Worm (Caenorhabditis elegans) whole organism, L4/young adult: ENCODE data around the gene ZC302.3.

Source experiments
- W03F9.2 ChIP-seq: fragments of 150-350 bp; optimal IDR thresholded peaks from 2 replicates; lab custom pipeline; 2014; ENCODE audit warnings: missing biosample characterization, missing genetic modification characterization
- dao-5 ChIP-seq: sonication (generic microtip); optimal IDR thresholded peaks from 2 replicates; lab custom pipeline; 2016; ENCODE audit warnings: missing genotype, missing genetic modification characterization, moderate library complexity, missing compliant biosample characterization
- him-1 ChIP-seq: sonication (generic microtip); optimal IDR thresholded peaks from 2 replicates; lab custom pipeline; 2016; ENCODE audit warnings: missing genotype, missing genetic modification reagents, missing genetic modification characterization, missing compliant biosample characterization

- no peak for TF ChIP-seq him-1 (tag; lab: Kevin White, UChicago)
- no peak for TF ChIP-seq W03F9.2 (tag; lab: Kevin White, UChicago)
- no peak for TF ChIP-seq dao-5 (tag; lab: Kevin White, UChicago)
Observed at ce11 chrV:10773216-10773615, 32.0 kb upstream of the ZC302.3 start.
